Fruit fly (Drosophila melanogaster) whole organism, adult: ENCODE measurements around the gene S6k.

Experiments used
- CG11617 ChIP-seq: fragments of 200-800 bp; sonication (Bioruptor generic); optimal IDR thresholded peaks from 2 replicates; lab custom pipeline; 2017; ENCODE audit warnings: mild to moderate bottlenecking, missing biosample characterization, missing genetic modification reagents, missing genetic modification characterization
- CG12768 ChIP-seq: fragments of 200-800 bp; sonication (Bioruptor generic); optimal IDR thresholded peaks from 2 replicates; lab custom pipeline; 2017; ENCODE audit warnings: missing biosample characterization, missing genetic modification characterization, mild to moderate bottlenecking, moderate library complexity, missing genetic modification reagents
- CG14711 ChIP-seq: fragments of 200-800 bp; sonication (Bioruptor generic); optimal IDR thresholded peaks from 2 replicates; lab custom pipeline; 2018; ENCODE audit warnings: missing biosample characterization, mild to moderate bottlenecking, missing genetic modification characterization, moderate library complexity
- CG1620 ChIP-seq: fragments of 200-800 bp; sonication (Bioruptor generic); optimal IDR thresholded peaks from 2 replicates; lab custom pipeline; 2016; ENCODE audit warnings: missing biosample characterization, missing genetic modification characterization
- CG33017 ChIP-seq: fragments of 200-800 bp; sonication (Bioruptor generic); optimal IDR thresholded peaks from 2 replicates; lab custom pipeline; 2018; ENCODE audit warnings: missing biosample characterization, mild to moderate bottlenecking, missing genetic modification characterization, moderate library complexity
- CG5204 ChIP-seq: fragments of 200-800 bp; sonication (Bioruptor generic); optimal IDR thresholded peaks from 2 replicates; lab custom pipeline; 2016; ENCODE audit warnings: missing biosample characterization, missing genetic modification characterization
- CG7045 ChIP-seq: fragments of 200-800 bp; sonication (Bioruptor generic); optimal IDR thresholded peaks from 2 replicates; lab custom pipeline; 2017; ENCODE audit warnings: missing biosample characterization, mild to moderate bottlenecking, missing genetic modification characterization
- CG7101 ChIP-seq: fragments of 200-800 bp; sonication (Bioruptor generic); optimal IDR thresholded peaks from 2 replicates; lab custom pipeline; 2018; ENCODE audit warnings: missing biosample characterization, mild to moderate bottlenecking, missing genetic modification characterization, moderate library complexity
- Clk ChIP-seq: fragments of 200-800 bp; sonication (Bioruptor generic); optimal IDR thresholded peaks from 2 replicates; lab custom pipeline; 2017; ENCODE audit warnings: missing biosample characterization, missing genetic modification characterization
- Crg-1 ChIP-seq: fragments of 200-800 bp; sonication (Bioruptor generic); optimal IDR thresholded peaks from 2 replicates; lab custom pipeline; 2016; ENCODE audit warnings: missing biosample characterization, missing genetic modification characterization
- Hr96 ChIP-seq: fragments of 200-800 bp; sonication (Bioruptor generic); optimal IDR thresholded peaks from 2 replicates; lab custom pipeline; 2016; ENCODE audit warnings: missing biosample characterization, missing genetic modification characterization
- Mnt ChIP-seq: fragments of 200-800 bp; sonication (Bioruptor generic); optimal IDR thresholded peaks from 2 replicates; lab custom pipeline; 2016; ENCODE audit warnings: missing biosample characterization, mild to moderate bottlenecking, missing genetic modification characterization
- bab1 ChIP-seq: fragments of 200-800 bp; sonication (Bioruptor generic); optimal IDR thresholded peaks from 3 replicates; lab custom pipeline; 2019; ENCODE audit warnings: missing biosample characterization, mild to moderate bottlenecking, missing genetic modification characterization, moderate library complexity
- cic ChIP-seq: fragments of 200-800 bp; sonication (Bioruptor generic); optimal IDR thresholded peaks from 2 replicates; lab custom pipeline; 2017; ENCODE audit warnings: missing biosample characterization, mild to moderate bottlenecking, missing genetic modification characterization, moderate library complexity
- cnc ChIP-seq, 2 experiments: fragments of >200 bp; optimal IDR thresholded peaks; 2 replicates each; lab custom pipeline; 2017
- kay ChIP-seq: fragments of 200-800 bp; sonication (Bioruptor generic); peaks from one replicate; lab custom pipeline; 2016; ENCODE audit warnings: missing biosample characterization, missing genetic modification characterization, borderline replicate concordance
- ovo ChIP-seq: fragments of 200-800 bp; sonication (Bioruptor generic); optimal IDR thresholded peaks from 2 replicates; lab custom pipeline; 2016; ENCODE audit warnings: missing biosample characterization, missing genetic modification characterization
- pad ChIP-seq: fragments of 200-800 bp; sonication (Bioruptor generic); optimal IDR thresholded peaks from 3 replicates; lab custom pipeline; 2017; ENCODE audit warnings: missing biosample characterization, missing genetic modification characterization, mild to moderate bottlenecking, moderate library complexity, missing genetic modification reagents
- tj ChIP-seq: fragments of 200-800 bp; sonication (Bioruptor generic); optimal IDR thresholded peaks from 3 replicates; lab custom pipeline; 2017; ENCODE audit warnings: missing biosample characterization, mild to moderate bottlenecking, missing genetic modification characterization, moderate library complexity
- toe ChIP-seq: fragments of 200-800 bp; sonication (Bioruptor generic); optimal IDR thresholded peaks from 2 replicates; lab custom pipeline; 2016; ENCODE audit warnings: missing biosample characterization, missing genetic modification characterization

S6k gene

dm6 chr3L:5848929-5849328, 38.2 kb upstream of the S6k start:
- no peak for TF ChIP-seq CG12768 (GFP tag; lab: Kevin White, UChicago)

- peak; percentile 75 for TF ChIP-seq CG14711 (tag; lab: Kevin White, UChicago)
- no peak for TF ChIP-seq bab1 (GFP tag; lab: Kevin White, UChicago)
These were observed 34.7 kb upstream of the S6k start, which contains the start of gene vn for dm6 chr3L:5845466-5845865. TSS of gene vn (minus strand) at chr3L:5845664.

dm6 chr3L:5843895-5844576, 33.3 kb upstream of the S6k start:
- no peak for TF ChIP-seq kay
- no peak for TF ChIP-seq Crg-1 (GFP tag; lab: Kevin White, UChicago)
- no peak for TF ChIP-seq cic (GFP tag; lab: Kevin White, UChicago)
- no peak for TF ChIP-seq cnc (optimal IDR thresholded peaks at IDR 0.05; lab: Kevin White, UChicago)
- no peak for TF ChIP-seq ovo (GFP tag; lab: Kevin White, UChicago)
- TF ChIP-seq CG5204 (GFP tag; lab: Kevin White, UChicago), result no peak
- TF ChIP-seq CG7045 (GFP tag; lab: Kevin White, UChicago), result no peak
- no peak for TF ChIP-seq toe (GFP tag; lab: Kevin White, UChicago)
- no peak for TF ChIP-seq CG14711 (tag; lab: Kevin White, UChicago)
- TF ChIP-seq CG1620 (GFP tag; lab: Kevin White, UChicago), result no peak
- TF ChIP-seq CG12768 (GFP tag; lab: Kevin White, UChicago), result no peak
- no peak for TF ChIP-seq pad (GFP tag; lab: Kevin White, UChicago)
- no peak for TF ChIP-seq tj (GFP tag; lab: Kevin White, UChicago)
- no peak for TF ChIP-seq Clk (GFP tag; lab: Kevin White, UChicago)
- TF ChIP-seq CG11617 (GFP tag; lab: Kevin White, UChicago), result no peak
- no peak for TF ChIP-seq CG7101 (tag; lab: Kevin White, UChicago)

- TF ChIP-seq CG1620 (GFP tag; lab: Kevin White, UChicago) (no peak), Mnt (no peak), Crg-1 (GFP tag; lab: Kevin White, UChicago) (no peak), cic (GFP tag; lab: Kevin White, UChicago) (no peak), CG12768 (GFP tag; lab: Kevin White, UChicago) (no peak), CG7045 (GFP tag; lab: Kevin White, UChicago) (no peak), tj (GFP tag; lab: Kevin White, UChicago) (no peak)
These were observed 30.1 kb upstream of the S6k start for dm6 chr3L:5840847-5841246.

dm6 chr3L:5838880-5839279, 28.1 kb upstream of the S6k start:
- TF ChIP-seq ovo (GFP tag; lab: Kevin White, UChicago) (no peak), CG33017 (tag; lab: Kevin White, UChicago) (no peak), Mnt (no peak), CG12768 (GFP tag; lab: Kevin White, UChicago) (no peak), Crg-1 (GFP tag; lab: Kevin White, UChicago) (no peak), Hr96 (GFP tag; lab: Kevin White, UChicago) (no peak), CG11617 (GFP tag; lab: Kevin White, UChicago) (no peak), tj (GFP tag; lab: Kevin White, UChicago) (no peak), cic (GFP tag; lab: Kevin White, UChicago) (no peak), cnc (optimal IDR thresholded peaks at IDR 0.05; lab: Kevin White, UChicago) (no peak), CG5204 (GFP tag; lab: Kevin White, UChicago) (no peak), Clk (GFP tag; lab: Kevin White, UChicago) (no peak), CG1620 (GFP tag; lab: Kevin White, UChicago) (no peak), CG14711 (tag; lab: Kevin White, UChicago) (no peak), bab1 (GFP tag; lab: Kevin White, UChicago) (no peak), kay (no peak), CG7101 (tag; lab: Kevin White, UChicago) (no peak)

dm6 chr3L:5838295-5838694, 27.6 kb upstream of the S6k start:
- TF ChIP-seq CG11617 (GFP tag; lab: Kevin White, UChicago) (no peak), kay (peak; percentile 3)

- TF ChIP-seq Clk (GFP tag; lab: Kevin White, UChicago), result no peak
- TF ChIP-seq CG5204 (GFP tag; lab: Kevin White, UChicago), result no peak
- no peak for TF ChIP-seq CG14711 (tag; lab: Kevin White, UChicago)
- TF ChIP-seq Crg-1 (GFP tag; lab: Kevin White, UChicago), result no peak
- TF ChIP-seq CG11617 (GFP tag; lab: Kevin White, UChicago), result no peak
- no peak for TF ChIP-seq bab1 (GFP tag; lab: Kevin White, UChicago)
- TF ChIP-seq ovo (GFP tag; lab: Kevin White, UChicago), result no peak
- no peak for TF ChIP-seq kay
- TF ChIP-seq pad (GFP tag; lab: Kevin White, UChicago), result no peak
- no peak for TF ChIP-seq CG33017 (tag; lab: Kevin White, UChicago)
- no peak for TF ChIP-seq CG1620 (GFP tag; lab: Kevin White, UChicago)
- no peak for TF ChIP-seq Hr96 (GFP tag; lab: Kevin White, UChicago)
- no peak for TF ChIP-seq CG7045 (GFP tag; lab: Kevin White, UChicago)
- TF ChIP-seq CG7101 (tag; lab: Kevin White, UChicago), result no peak
- TF ChIP-seq CG12768 (GFP tag; lab: Kevin White, UChicago), result no peak
- TF ChIP-seq Mnt, result no peak
These were observed 25.3 kb upstream of the S6k start for dm6 chr3L:5835887-5836646.
